Fruit fly (Drosophila melanogaster) whole organism, prepupa: ENCODE results near the gene CG8117.

ENCODE experiments used
- Blimp-1 ChIP-seq: fragments of 200-800 bp; sonication (Bioruptor generic); optimal IDR thresholded peaks from 3 replicates; lab custom pipeline; 2017; ENCODE audit warnings: missing biosample characterization, missing genetic modification characterization, mild to moderate bottlenecking, moderate library complexity, missing genetic modification reagents
- CG11294 ChIP-seq: fragments of 200-800 bp; sonication (Bioruptor generic); IDR thresholded peaks from 2 replicates; pipeline ENCODE4 v1.3.6; 2022; ENCODE audit warnings: missing biosample characterization, missing genetic modification characterization
- CG11902 ChIP-seq: fragments of 200-800 bp; sonication (Bioruptor generic); optimal IDR thresholded peaks from 3 replicates; lab custom pipeline; 2016; ENCODE audit warnings: missing biosample characterization, missing genetic modification characterization
- CG15336 ChIP-seq: fragments of 200-800 bp; sonication (Bioruptor generic); IDR thresholded peaks from 2 replicates; pipeline ENCODE4 v1.3.6; 2022; ENCODE audit warnings: missing biosample characterization, missing genetic modification characterization
- CG1621 ChIP-seq: fragments of 200-800 bp; sonication (Bioruptor generic); optimal IDR thresholded peaks from 3 replicates; lab custom pipeline; 2018; ENCODE audit warnings: missing biosample characterization, mild to moderate bottlenecking, missing genetic modification characterization
- CG31627 ChIP-seq: fragments of 200-800 bp; sonication (Bioruptor generic); optimal IDR thresholded peaks from 3 replicates; lab custom pipeline; 2016; ENCODE audit warnings: missing biosample characterization, missing genetic modification characterization
- CG32006 ChIP-seq: fragments of 200-800 bp; sonication (Bioruptor generic); optimal IDR thresholded peaks from 3 replicates; lab custom pipeline; 2017; ENCODE audit warnings: missing biosample characterization, mild to moderate bottlenecking, missing genetic modification characterization
- CG34406 ChIP-seq: fragments of 200-800 bp; sonication (Bioruptor generic); optimal IDR thresholded peaks from 3 replicates; lab custom pipeline; 2016; ENCODE audit warnings: missing biosample characterization, missing genetic modification characterization
- CG3919 ChIP-seq: fragments of 200-800 bp; sonication (Bioruptor generic); optimal IDR thresholded peaks from 3 replicates; lab custom pipeline; 2016; ENCODE audit warnings: missing biosample characterization, missing genetic modification characterization
- CG4318 ChIP-seq: fragments of 200-800 bp; sonication (Bioruptor generic); optimal IDR thresholded peaks from 3 replicates; lab custom pipeline; 2017; ENCODE audit warnings: missing biosample characterization, mild to moderate bottlenecking, missing genetic modification characterization
- CG6163 ChIP-seq: fragments of 200-800 bp; sonication (Bioruptor generic); IDR thresholded peaks from 3 replicates; pipeline ENCODE4 v1.3.6; 2022; ENCODE audit warnings: missing biosample characterization, missing genetic modification characterization
- CG6276 ChIP-seq: fragments of 200-800 bp; sonication (Bioruptor generic); optimal IDR thresholded peaks from 2 replicates; lab custom pipeline; 2017; ENCODE audit warnings: missing biosample characterization, mild to moderate bottlenecking, missing genetic modification characterization
- CG6854 ChIP-seq: fragments of 200-800 bp; sonication (Bioruptor generic); optimal IDR thresholded peaks from 2 replicates; lab custom pipeline; 2017; ENCODE audit warnings: missing biosample characterization, mild to moderate bottlenecking, missing genetic modification characterization
- CG8119 ChIP-seq: fragments of 200-800 bp; sonication (Bioruptor generic); IDR thresholded peaks from 3 replicates; pipeline ENCODE4 v1.3.6; 2022; ENCODE audit warnings: missing biosample characterization, missing genetic modification characterization
- CG8319 ChIP-seq: fragments of 200-800 bp; sonication (Bioruptor generic); optimal IDR thresholded peaks from 3 replicates; lab custom pipeline; 2016; ENCODE audit warnings: missing biosample characterization, missing genetic modification characterization
- CG8632 ChIP-seq: fragments of 200-800 bp; sonication (Bioruptor generic); optimal IDR thresholded peaks from 3 replicates; lab custom pipeline; 2016; ENCODE audit warnings: missing biosample characterization, missing genetic modification characterization
- Eip75B ChIP-seq: fragments of 200-800 bp; sonication (Bioruptor generic); optimal IDR thresholded peaks from 3 replicates; lab custom pipeline; 2016; ENCODE audit warnings: missing biosample characterization, missing genetic modification characterization
- Eip78C ChIP-seq: fragments of 200-800 bp; sonication (Bioruptor generic); peaks from one replicate; lab custom pipeline; 2016; ENCODE audit warnings: missing biosample characterization, missing genetic modification characterization
- Gug ChIP-seq: fragments of 200-800 bp; sonication (Bioruptor generic); IDR thresholded peaks from 2 replicates; pipeline ENCODE4 v1.3.6; 2022; ENCODE audit warnings: missing biosample characterization, missing genetic modification characterization
- Hr38 ChIP-seq: sonication (Bioruptor generic); optimal IDR thresholded peaks from 2 replicates; lab custom pipeline; 2016; ENCODE audit warnings: missing biosample characterization, missing genetic modification characterization
- Hr39 ChIP-seq: fragments of 200-800 bp; sonication (Bioruptor generic); optimal IDR thresholded peaks from 2 replicates; lab custom pipeline; 2016; ENCODE audit warnings: missing biosample characterization, missing genetic modification characterization
- Hr4 ChIP-seq: fragments of 200-800 bp; sonication (Bioruptor generic); optimal IDR thresholded peaks from 3 replicates; lab custom pipeline; 2016; ENCODE audit warnings: missing biosample characterization, missing genetic modification characterization
- Lpt ChIP-seq: fragments of 200-800 bp; sonication (Bioruptor generic); optimal IDR thresholded peaks from 3 replicates; lab custom pipeline; 2016; ENCODE audit warnings: missing biosample characterization, missing genetic modification characterization
- OdsH ChIP-seq: fragments of 200-800 bp; sonication (Bioruptor generic); optimal IDR thresholded peaks from 3 replicates; lab custom pipeline; 2016; ENCODE audit warnings: missing biosample characterization, missing genetic modification characterization
- Sox102F ChIP-seq: fragments of 200-800 bp; sonication (Bioruptor generic); optimal IDR thresholded peaks from 2 replicates; lab custom pipeline; 2016; ENCODE audit warnings: missing biosample characterization, mild to moderate bottlenecking, missing genetic modification characterization
- Sox14 ChIP-seq: fragments of 200-800 bp; sonication (Bioruptor generic); optimal IDR thresholded peaks from 3 replicates; lab custom pipeline; 2016; ENCODE audit warnings: missing biosample characterization, missing genetic modification characterization
- achi ChIP-seq: fragments of 200-800 bp; sonication (Bioruptor generic); optimal IDR thresholded peaks from 3 replicates; lab custom pipeline; 2016; ENCODE audit warnings: missing biosample characterization, missing genetic modification characterization
- acj6 ChIP-seq: fragments of 200-800 bp; sonication (Bioruptor generic); optimal IDR thresholded peaks from 3 replicates; lab custom pipeline; 2016; ENCODE audit warnings: missing biosample characterization, missing genetic modification characterization
- dsx ChIP-seq: fragments of 200-800 bp; optimal IDR thresholded peaks from 3 replicates; lab custom pipeline; 2019; ENCODE audit warnings: missing biosample characterization, mild to moderate bottlenecking, missing genetic modification characterization, moderate library complexity; ENCODE audit not compliant: poor library complexity, severe bottlenecking
- eg ChIP-seq: fragments of 200-800 bp; sonication (Bioruptor generic); IDR thresholded peaks from 3 replicates; pipeline ENCODE4 v1.3.6; 2022; ENCODE audit warnings: missing biosample characterization, missing genetic modification characterization
- esn ChIP-seq: fragments of 200-800 bp; sonication (Bioruptor generic); optimal IDR thresholded peaks from 2 replicates; lab custom pipeline; 2016; ENCODE audit warnings: missing biosample characterization, mild to moderate bottlenecking, missing genetic modification characterization, moderate library complexity
- fd59A ChIP-seq: fragments of 200-800 bp; sonication (Bioruptor generic); optimal IDR thresholded peaks from 2 replicates; lab custom pipeline; 2017; ENCODE audit warnings: missing biosample characterization, mild to moderate bottlenecking, missing genetic modification characterization, missing genetic modification reagents
- fd85E ChIP-seq: fragments of 200-800 bp; sonication (Bioruptor generic); optimal IDR thresholded peaks from 3 replicates; lab custom pipeline; 2016; ENCODE audit warnings: missing biosample characterization, missing genetic modification characterization
- fkh ChIP-seq: fragments of 200-800 bp; sonication (Bioruptor generic); optimal IDR thresholded peaks from 3 replicates; lab custom pipeline; 2017; ENCODE audit warnings: missing biosample characterization, mild to moderate bottlenecking, missing genetic modification characterization, moderate library complexity
- net ChIP-seq: fragments of 200-800 bp; sonication (Bioruptor generic); optimal IDR thresholded peaks from 3 replicates; lab custom pipeline; 2016; ENCODE audit warnings: missing biosample characterization, missing genetic modification characterization
- pdm3 ChIP-seq: fragments of 200-800 bp; sonication (Bioruptor generic); optimal IDR thresholded peaks from 3 replicates; lab custom pipeline; 2016; ENCODE audit warnings: missing biosample characterization, missing genetic modification characterization
- svp ChIP-seq: fragments of 200-800 bp; sonication (Bioruptor generic); peaks from one replicate; lab custom pipeline; 2016; ENCODE audit warnings: missing biosample characterization, missing genetic modification characterization

The CG8117 gene

DNA sequence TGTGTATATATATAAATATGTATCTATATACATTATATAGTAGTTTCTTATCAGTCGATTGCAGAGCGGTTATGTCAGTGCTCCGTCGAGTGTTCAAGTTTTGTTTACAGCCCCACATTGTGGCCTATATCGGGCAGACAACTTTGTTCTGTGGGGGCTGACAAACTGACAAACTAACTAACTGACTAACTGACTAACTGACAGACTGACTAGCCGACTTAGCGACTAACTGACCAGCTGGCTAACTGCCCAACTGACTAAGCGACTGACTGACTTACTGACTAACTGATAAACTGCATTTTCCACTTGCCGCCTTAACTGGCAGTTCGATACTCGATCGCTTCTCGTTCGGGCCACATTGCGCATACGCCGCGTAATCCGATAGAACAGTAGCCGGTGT lies 14.1 kb upstream of the CG8117 start:
- TF ChIP-seq CG6163 (GFP tag; lab: Robert Waterston, UW): no peak
- TF ChIP-seq, all 60 proteins: peak for 0

DNA sequence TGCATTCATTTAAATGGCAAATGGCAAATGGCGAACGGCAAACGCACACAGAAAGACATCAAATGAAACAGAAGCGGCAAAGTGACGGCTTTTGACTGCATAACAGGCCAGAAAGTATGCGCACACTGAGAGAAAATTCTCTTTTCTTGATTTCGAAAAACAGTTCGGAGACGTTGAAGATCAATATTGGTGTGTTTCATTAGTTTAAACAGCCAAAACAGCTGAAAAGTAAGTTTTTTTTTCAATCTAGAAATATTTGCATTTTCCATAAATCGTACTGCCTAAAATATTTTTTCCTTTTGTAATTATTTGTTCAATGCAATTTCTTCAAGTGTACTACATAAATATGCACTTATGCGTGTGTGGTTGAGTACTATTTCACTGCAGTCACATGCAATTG lies 13.2 kb upstream of the CG8117 start:
- TF ChIP-seq CG6163 (GFP tag; lab: Robert Waterston, UW) (0 out of 3 replicates have a peak, but pooled peaks have one; percentile 24), CG11294 (peak; percentile 8; the same call in 1 of the 2 replicates), acj6 (no peak), CG8119 (GFP tag; lab: Robert Waterston, UW) (peak; percentile 56; the same call in 2 of the 3 replicates), CG15336 (GFP tag; lab: Robert Waterston, UW) (peak; percentile 69), CG8632 (no peak), CG6276 (GFP tag; lab: Kevin White, UChicago) (peak; percentile 5), achi (GFP tag; lab: Kevin White, UChicago) (no peak), CG4318 (GFP tag; lab: Kevin White, UChicago) (peak; percentile 29), Blimp-1 (no peak), esn (GFP tag; lab: Kevin White, UChicago) (no peak), eg (GFP tag; lab: Robert Waterston, UW) (peak; percentile 58; the same call in 2 of the 3 replicates), Sox14 (GFP tag; lab: Kevin White, UChicago) (no peak), OdsH (peak; percentile 15), Hr4 (peak; percentile 47), Eip75B (GFP tag; lab: Kevin White, UChicago) (no peak), fd85E (GFP tag; lab: Kevin White, UChicago) (no peak), fd59A (no peak), CG34406 (GFP tag; lab: Kevin White, UChicago) (no peak), dsx (no peak), CG32006 (GFP tag; lab: Kevin White, UChicago) (peak; percentile 60), net (GFP tag; lab: Kevin White, UChicago) (no peak), svp (no peak), CG3919 (GFP tag; lab: Kevin White, UChicago) (no peak), CG1621 (tag; lab: Kevin White, UChicago) (no peak), Gug (GFP tag; lab: Robert Waterston, UW) (peak; percentile 50; the same call in 1 of the 2 replicates), CG11902 (no peak)

dm6 chrX:15631465-15631864 lies 12.6 kb upstream of the CG8117 start:
- TF ChIP-seq net (GFP tag; lab: Kevin White, UChicago) (no peak), fkh (GFP tag; lab: Kevin White, UChicago) (no peak), CG8319 (GFP tag; lab: Kevin White, UChicago) (no peak)
- TF ChIP-seq, all 60 proteins: peak for 0

dm6 chrX:15632669-15633068 lies 11.4 kb upstream of the CG8117 start:
- TF ChIP-seq CG32006 (GFP tag; lab: Kevin White, UChicago): peak; percentile 33
- peak; percentile 1 for TF ChIP-seq OdsH
- peak; percentile 11 for TF ChIP-seq pdm3 (GFP tag; lab: Kevin White, UChicago)
- TF ChIP-seq CG31627 (GFP tag; lab: Kevin White, UChicago): no peak
- TF ChIP-seq CG1621 (tag; lab: Kevin White, UChicago): no peak
- TF ChIP-seq Eip78C (GFP tag; lab: Kevin White, UChicago): peak; percentile 50
- no peak for TF ChIP-seq Hr38
- TF ChIP-seq Lpt (GFP tag; lab: Kevin White, UChicago): no peak
- TF ChIP-seq eg (GFP tag; lab: Robert Waterston, UW): peak; percentile 20; the same call in 1 of the 3 replicates
- TF ChIP-seq CG6163 (GFP tag; lab: Robert Waterston, UW): 0 out of 3 replicates have a peak, but pooled peaks have one; percentile 12

DNA sequence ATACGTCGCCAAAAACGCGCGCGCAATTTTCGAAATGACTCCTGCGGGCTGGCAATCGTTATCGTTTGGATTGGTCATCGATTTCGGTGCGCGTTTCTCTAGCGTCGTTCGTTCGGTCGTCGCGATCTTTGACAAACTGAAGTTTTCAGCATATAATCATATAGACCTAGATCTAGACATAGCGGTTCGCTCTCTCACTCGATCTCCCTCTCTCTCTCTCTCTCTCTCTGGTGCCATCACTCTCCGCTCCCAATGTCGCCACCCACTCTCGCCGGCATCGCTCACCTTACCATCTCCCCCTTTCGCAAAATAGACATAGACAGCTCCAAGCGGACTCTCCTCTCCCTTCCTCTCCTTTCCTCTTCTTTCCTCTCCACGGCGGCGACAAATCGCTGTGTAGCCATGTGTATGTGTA lies 10.7 kb upstream of the CG8117 start, which contains the start of gene sog:
Gene sog, minus strand, starts transcription at position 122 of the 415 bp plus-strand sequence.
- 0 out of 3 replicates have a peak, but pooled peaks have one; percentile 25 for TF ChIP-seq CG8119 (GFP tag; lab: Robert Waterston, UW)
- no peak for TF ChIP-seq CG6854 (GFP tag; lab: Kevin White, UChicago)
- TF ChIP-seq Sox102F (GFP tag; lab: Kevin White, UChicago): no peak
- peak; percentile 60; the same call in 2 of the 3 replicates for TF ChIP-seq eg (GFP tag; lab: Robert Waterston, UW)
- no peak for TF ChIP-seq CG1621 (tag; lab: Kevin White, UChicago)
- peak; percentile 19 for TF ChIP-seq Lpt (GFP tag; lab: Kevin White, UChicago)
- no peak for TF ChIP-seq pdm3 (GFP tag; lab: Kevin White, UChicago)
- TF ChIP-seq CG8319 (GFP tag; lab: Kevin White, UChicago): no peak
- peak; percentile 17; the same call in 1 of the 2 replicates for TF ChIP-seq CG15336 (GFP tag; lab: Robert Waterston, UW)
- TF ChIP-seq Hr39 (GFP tag; lab: Kevin White, UChicago): no peak
